Worm (Caenorhabditis elegans) whole organism, L4 larva: ENCODE measurements around the gene C35A11.3.

Source experiments
- F10B5.3 ChIP-seq: sonication (generic microtip); optimal IDR thresholded peaks from 2 replicates; lab custom pipeline; 2016; ENCODE audit warnings: mild to moderate bottlenecking, missing genetic modification characterization, missing compliant biosample characterization
- F26F4.8 ChIP-seq: fragments of 200-800 bp; sonication (Bioruptor generic); conservative IDR thresholded peaks from 2 replicates; pipeline ENCODE4 v1.3.6; 2022; ENCODE audit warnings: missing genetic modification characterization, missing compliant biosample characterization
- F37D6.2 ChIP-seq: sonication (generic microtip); optimal IDR thresholded peaks from 2 replicates; lab custom pipeline; 2016; ENCODE audit warnings: mild to moderate bottlenecking, missing genetic modification characterization, missing compliant biosample characterization
- R02D3.7 ChIP-seq: fragments of 150-350 bp; sonication (generic microtip); optimal IDR thresholded peaks from 3 replicates; lab custom pipeline; 2014; ENCODE audit warnings: missing biosample characterization, missing genetic modification characterization
- T20F7.1 ChIP-seq: fragments of 200-800 bp; sonication (Bioruptor generic); optimal IDR thresholded peaks from 2 replicates; lab custom pipeline; 2018; ENCODE audit warnings: mild to moderate bottlenecking, missing genetic modification characterization, missing compliant biosample characterization
- Y48G9A.11 ChIP-seq: fragments of 200-800 bp; sonication (Bioruptor generic); IDR thresholded peaks from 2 replicates; pipeline ENCODE4 v1.3.6; 2022; ENCODE audit warnings: missing genetic modification reagents, missing genetic modification characterization, missing compliant biosample characterization
- Y75B8A.6 ChIP-seq: fragments of 200-800 bp; sonication (Bioruptor generic); IDR thresholded peaks from 2 replicates; pipeline ENCODE4 v1.3.6; 2022; ENCODE audit warnings: missing genetic modification reagents, missing genetic modification characterization, missing compliant biosample characterization
- arid-1 ChIP-seq: fragments of 200-800 bp; sonication (Bioruptor generic); conservative IDR thresholded peaks from 2 replicates; pipeline ENCODE4 v1.3.6; 2022; ENCODE audit warnings: missing genetic modification reagents, missing genetic modification characterization, missing compliant biosample characterization
- ceh-62 ChIP-seq: sonication (generic microtip); optimal IDR thresholded peaks from 2 replicates; lab custom pipeline; 2017; ENCODE audit warnings: missing biosample characterization, missing genetic modification characterization
- ctbp-1 ChIP-seq: fragments of 200-800 bp; sonication (Bioruptor generic); IDR thresholded peaks from 2 replicates; pipeline ENCODE4 v1.3.6; 2022; ENCODE audit warnings: missing genetic modification reagents, missing genetic modification characterization, missing compliant biosample characterization
- daf-12 ChIP-seq: fragments of 150-350 bp; optimal IDR thresholded peaks from 2 replicates; lab custom pipeline; 2014; ENCODE audit warnings: missing biosample characterization, missing genetic modification reagents, missing genetic modification characterization
- daf-19 ChIP-seq: fragments of 200-800 bp; sonication (Bioruptor generic); conservative IDR thresholded peaks from 2 replicates; pipeline ENCODE4 v1.3.6; 2022; ENCODE audit warnings: missing genetic modification characterization, missing compliant biosample characterization
- daf-8 ChIP-seq: fragments of 200-800 bp; sonication (Bioruptor generic); IDR thresholded peaks from 2 replicates; pipeline ENCODE4 v1.3.6; 2022; ENCODE audit warnings: missing genetic modification characterization, missing compliant biosample characterization
- dmd-8 ChIP-seq: fragments of 200-800 bp; sonication (Bioruptor generic); IDR thresholded peaks from 2 replicates; pipeline ENCODE4 v1.3.6; 2022; ENCODE audit warnings: missing genetic modification characterization, missing compliant biosample characterization
- dmd-9 ChIP-seq: fragments of 200-800 bp; sonication (Bioruptor generic); IDR thresholded peaks from 2 replicates; pipeline ENCODE4 v1.3.6; 2022; ENCODE audit warnings: missing genetic modification reagents, missing genetic modification characterization, missing compliant biosample characterization
- dpl-1 ChIP-seq: fragments of 150-350 bp; optimal IDR thresholded peaks from 2 replicates; lab custom pipeline; 2014; ENCODE audit warnings: missing biosample characterization, missing genetic modification reagents, missing genetic modification characterization
- duxl-1 ChIP-seq: sonication (generic microtip); optimal IDR thresholded peaks from 2 replicates; lab custom pipeline; 2016; ENCODE audit warnings: mild to moderate bottlenecking, missing genetic modification characterization, moderate library complexity, missing compliant biosample characterization; ENCODE audit not compliant: poor library complexity
- dve-1 ChIP-seq: sonication (generic microtip); optimal IDR thresholded peaks from 2 replicates; lab custom pipeline; 2017; ENCODE audit warnings: antibody characterized with exemption, mild to moderate bottlenecking, missing genetic modification characterization, missing compliant biosample characterization; ENCODE audit not compliant: insufficient read depth
- egl-43 ChIP-seq: fragments of 200-800 bp; sonication (Bioruptor generic); IDR thresholded peaks from 2 replicates; pipeline ENCODE4 v1.3.6; 2022; ENCODE audit warnings: missing genetic modification reagents, missing genetic modification characterization, missing compliant biosample characterization
- hlh-11 ChIP-seq: fragments of 200-800 bp; sonication (Bioruptor generic); optimal IDR thresholded peaks from 2 replicates; lab custom pipeline; 2018; ENCODE audit warnings: mild to moderate bottlenecking, missing genetic modification characterization, missing compliant biosample characterization
- hlh-30 ChIP-seq: sonication (generic microtip); optimal IDR thresholded peaks from 2 replicates; lab custom pipeline; 2017; ENCODE audit warnings: antibody characterized with exemption, mild to moderate bottlenecking, missing genetic modification characterization, missing compliant biosample characterization; ENCODE audit not compliant: insufficient read depth
- hmg-1.1 ChIP-seq: fragments of 200-800 bp; sonication (Bioruptor generic); IDR thresholded peaks from 2 replicates; pipeline ENCODE4 v1.3.6; 2022; ENCODE audit warnings: missing genetic modification reagents, missing genetic modification characterization, missing compliant biosample characterization
- jun-1 ChIP-seq: fragments of 150-350 bp; optimal IDR thresholded peaks from 2 replicates; lab custom pipeline; 2014; ENCODE audit warnings: missing biosample characterization, missing genetic modification reagents, missing genetic modification characterization
- lim-7 ChIP-seq: fragments of 200-800 bp; sonication (Bioruptor generic); IDR thresholded peaks from 2 replicates; pipeline ENCODE4 v1.3.6; 2022; ENCODE audit warnings: missing genetic modification characterization, missing compliant biosample characterization
- lin-1 ChIP-seq: fragments of 200-800 bp; sonication (Bioruptor generic); IDR thresholded peaks from 2 replicates; pipeline ENCODE4 v1.3.6; 2022; ENCODE audit warnings: missing genetic modification reagents, missing genetic modification characterization, missing compliant biosample characterization
- lin-29 ChIP-seq: fragments of 200-800 bp; sonication (Bioruptor generic); IDR thresholded peaks from 2 replicates; pipeline ENCODE4 v1.3.6; 2022; ENCODE audit warnings: missing genetic modification reagents, missing genetic modification characterization, missing compliant biosample characterization
- lir-3 ChIP-seq: sonication (generic microtip); optimal IDR thresholded peaks from 2 replicates; lab custom pipeline; 2016; ENCODE audit warnings: mild to moderate bottlenecking, missing genetic modification characterization, missing compliant biosample characterization
- madf-9 ChIP-seq: fragments of 200-800 bp; sonication (Bioruptor generic); conservative IDR thresholded peaks from 2 replicates; pipeline ENCODE4 v1.3.6; 2022; ENCODE audit warnings: missing genetic modification reagents, missing genetic modification characterization, missing compliant biosample characterization
- mdl-1 ChIP-seq, 2 experiments: fragments of 150-350 bp in 1 of 2; sonication (generic microtip) in 1 of 2; optimal IDR thresholded peaks; 2 replicates each; lab custom pipeline; 2014 to 2017; ENCODE audit warnings: missing biosample characterization in 2 of 2, missing genetic modification characterization in 2 of 2
- mdt-29 ChIP-seq: fragments of 200-800 bp; sonication (Bioruptor generic); IDR thresholded peaks from 2 replicates; pipeline ENCODE4 v1.3.6; 2022; ENCODE audit warnings: missing genetic modification reagents, missing genetic modification characterization, missing compliant biosample characterization
- mep-1 ChIP-seq: fragments of 150-350 bp; sonication (generic microtip); optimal IDR thresholded peaks from 3 replicates; lab custom pipeline; 2014; ENCODE audit warnings: missing biosample characterization, missing genetic modification characterization
- mes-2 ChIP-seq: sonication (generic microtip); optimal IDR thresholded peaks from 2 replicates; lab custom pipeline; 2016; ENCODE audit warnings: missing genotype, mild to moderate bottlenecking, missing genetic modification characterization, missing compliant biosample characterization; ENCODE audit not compliant: poor library complexity, severe bottlenecking
- mxl-2 ChIP-seq: fragments of 200-800 bp; sonication (Bioruptor generic); conservative IDR thresholded peaks from 2 replicates; pipeline ENCODE4 v1.3.6; 2022; ENCODE audit warnings: missing genetic modification reagents, missing genetic modification characterization, missing compliant biosample characterization
- nhr-111 ChIP-seq: fragments of 200-800 bp; sonication (Bioruptor generic); optimal IDR thresholded peaks from 2 replicates; lab custom pipeline; 2018; ENCODE audit warnings: mild to moderate bottlenecking, missing genetic modification characterization, missing compliant biosample characterization
- nhr-48 ChIP-seq: sonication (generic microtip); optimal IDR thresholded peaks from 2 replicates; lab custom pipeline; 2016; ENCODE audit warnings: mild to moderate bottlenecking, missing genetic modification characterization, missing compliant biosample characterization
- nhr-76 ChIP-seq: fragments of 150-350 bp; optimal IDR thresholded peaks from 2 replicates; lab custom pipeline; 2014; ENCODE audit warnings: missing biosample characterization, missing genetic modification characterization
- pha-4 ChIP-seq, 2 experiments: fragments of 150-350 bp in 1 of 2; fragments of 200-800 bp in 1 of 2; sonication (Bioruptor generic) in 1 of 2; IDR thresholded peaks in 1 of 2; optimal IDR thresholded peaks in 1 of 2; 2 replicates each; pipeline versions ENCODE4 v1.3.6 to Lab custom; 2014 to 2022; ENCODE audit warnings: missing genetic modification characterization in 2 of 2, missing genetic modification reagents in 2 of 2, missing biosample characterization in 1 of 2, missing compliant biosample characterization in 1 of 2
- saeg-2 ChIP-seq: fragments of 200-800 bp; sonication (Bioruptor generic); IDR thresholded peaks from 2 replicates; pipeline ENCODE4 v1.3.6; 2022; ENCODE audit warnings: missing genetic modification reagents, missing genetic modification characterization, missing compliant biosample characterization
- skn-1 ChIP-seq: fragments of 150-350 bp; optimal IDR thresholded peaks from 2 replicates; lab custom pipeline; 2014; ENCODE audit warnings: missing biosample characterization, missing genetic modification characterization
- snpc-4 ChIP-seq: fragments of 150-350 bp; optimal IDR thresholded peaks from 2 replicates; lab custom pipeline; 2014; ENCODE audit warnings: missing biosample characterization, missing genetic modification characterization
- spr-3 ChIP-seq: fragments of 200-800 bp; sonication (Bioruptor generic); optimal IDR thresholded peaks from 2 replicates; lab custom pipeline; 2018; ENCODE audit warnings: mild to moderate bottlenecking, missing genetic modification characterization, missing compliant biosample characterization
- tra-1 ChIP-seq: fragments of 200-800 bp; sonication (Bioruptor generic); IDR thresholded peaks from 2 replicates; pipeline ENCODE4 v1.3.6; 2022; ENCODE audit warnings: missing genetic modification reagents, missing genetic modification characterization, missing compliant biosample characterization
- unc-130 ChIP-seq: sonication (generic microtip); optimal IDR thresholded peaks from 2 replicates; lab custom pipeline; 2016; ENCODE audit warnings: missing genetic modification reagents, missing genetic modification characterization, missing compliant biosample characterization
- vab-7 ChIP-seq: fragments of 200-800 bp; sonication (Bioruptor generic); IDR thresholded peaks from 2 replicates; pipeline ENCODE4 v1.3.6; 2022; ENCODE audit warnings: missing genetic modification reagents, missing genetic modification characterization, missing compliant biosample characterization
- zag-1 ChIP-seq: fragments of 150-350 bp; optimal IDR thresholded peaks from 2 replicates; lab custom pipeline; 2014; ENCODE audit warnings: missing biosample characterization, missing genetic modification characterization
- zfp-3 ChIP-seq: fragments of 200-800 bp; sonication (Bioruptor generic); conservative IDR thresholded peaks from 2 replicates; pipeline ENCODE4 v1.3.6; 2022; ENCODE audit warnings: missing genetic modification reagents, missing genetic modification characterization, missing compliant biosample characterization
- zip-2 ChIP-seq: fragments of 150-350 bp; optimal IDR thresholded peaks from 2 replicates; lab custom pipeline; 2014; ENCODE audit warnings: missing biosample characterization, missing genetic modification characterization
- ztf-11 ChIP-seq: fragments of 150-350 bp; optimal IDR thresholded peaks from 2 replicates; lab custom pipeline; 2014; ENCODE audit warnings: missing biosample characterization, missing genetic modification characterization
- ztf-7 ChIP-seq: fragments of 150-350 bp; optimal IDR thresholded peaks from 2 replicates; lab custom pipeline; 2014; ENCODE audit warnings: missing biosample characterization, missing genetic modification characterization

C35A11.3 gene

DNA sequence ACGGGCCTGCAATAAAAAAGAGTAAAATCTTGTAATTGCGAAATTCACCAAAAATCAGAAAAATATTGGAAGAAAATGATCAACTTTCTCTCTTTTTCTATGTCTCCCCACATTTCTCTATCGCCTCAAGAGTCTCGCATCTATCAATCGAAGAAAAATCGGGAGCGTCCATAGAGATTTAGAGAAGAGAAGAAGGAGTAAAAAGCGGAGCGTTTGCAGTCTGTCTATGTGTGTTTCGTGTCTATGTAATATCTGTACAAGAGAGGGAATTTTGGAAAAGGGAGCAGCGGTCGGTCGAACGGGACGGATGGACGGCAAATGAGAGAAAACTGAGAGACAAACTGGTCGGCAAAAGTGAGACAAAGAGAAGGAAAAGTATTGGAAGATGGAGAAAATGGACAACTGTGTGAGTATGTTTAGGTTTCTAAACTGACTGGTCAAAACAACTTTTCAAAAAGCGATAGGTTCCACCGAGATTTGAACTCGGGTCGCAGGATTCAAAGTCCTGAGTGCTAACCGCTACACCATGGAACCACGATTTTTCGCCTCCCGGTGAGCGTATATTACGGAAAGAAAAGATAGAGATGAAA is 42.4 kb upstream of the C35A11.3 start (continued):
- TF ChIP-seq R02D3.7 (tag; lab: Kevin White, UChicago) (no peak), skn-1 (tag; lab: Kevin White, UChicago) (no peak), dve-1 (peak; percentile 55), Y48G9A.11 (GFP tag; lab: Robert Waterston, UW) (no peak), T20F7.1 (GFP tag; lab: Kevin White, UChicago) (no peak), dmd-8 (GFP tag; lab: Robert Waterston, UW) (peak; percentile 65; the same call in 1 of the 2 replicates), lim-7 (GFP tag; lab: Robert Waterston, UW) (peak; percentile 59; the same call in 1 of the 2 replicates), ztf-11 (no peak), ceh-62 (no peak), ztf-7 (tag; lab: Kevin White, UChicago) (no peak), mxl-2 (GFP tag; lab: Robert Waterston, UW) (no peak), daf-19 (GFP tag; lab: Robert Waterston, UW) (no peak), hlh-11 (tag; lab: Kevin White, UChicago) (peak; percentile 85), madf-9 (no peak), spr-3 (GFP tag; lab: Kevin White, UChicago) (peak; percentile 41), lir-3 (tag; lab: Kevin White, UChicago) (no peak), lin-1 (GFP tag; lab: Robert Waterston, UW) (no peak), zag-1 (tag; lab: Kevin White, UChicago) (no peak), F26F4.8 (GFP tag; lab: Robert Waterston, UW) (no peak), saeg-2 (no peak), Y75B8A.6 (GFP tag; lab: Robert Waterston, UW) (no peak), tra-1 (GFP tag; lab: Robert Waterston, UW) (0 out of 2 replicates have a peak, but pooled peaks have one; percentile 25), nhr-48 (tag; lab: Kevin White, UChicago) (peak; percentile 72), mes-2 (tag; lab: Kevin White, UChicago) (peak; percentile 35), lin-29 (no peak), F10B5.3 (tag; lab: Kevin White, UChicago) (no peak), zip-2 (no peak), vab-7 (GFP tag; lab: Robert Waterston, UW) (0 out of 2 replicates have a peak, but pooled peaks have one; percentile 37), hlh-30 (no peak), zfp-3 (no peak), dmd-9 (GFP tag; lab: Robert Waterston, UW) (0 out of 2 replicates have a peak, but pooled peaks have one; percentile 29), snpc-4 (no peak), jun-1 (tag; lab: Kevin White, UChicago) (no peak), nhr-111 (no peak), pha-4 (GFP tag; IDR thresholded peaks at IDR 0.05; lab: Robert Waterston, UW) (no peak; the same call in 1 of the 2 replicates), pha-4 (tag; optimal IDR thresholded peaks at IDR 0.05; lab: Kevin White, UChicago) (peak; percentile 13), mep-1 (peak; percentile 54), mdt-29 (GFP tag; lab: Robert Waterston, UW) (no peak), daf-12 (tag; lab: Kevin White, UChicago) (no peak), arid-1 (GFP tag; lab: Robert Waterston, UW) (no peak), F37D6.2 (tag; lab: Kevin White, UChicago) (no peak), duxl-1 (tag; lab: Kevin White, UChicago) (peak; percentile 29), ctbp-1 (no peak), mdl-1 (tag; optimal IDR thresholded peaks at IDR 0.05; lab: Kevin White, UChicago) (peak in 1 of 2 experiments; percentile 29), hmg-1.1 (peak; percentile 44; the same call in 1 of the 2 replicates), egl-43 (GFP tag; lab: Robert Waterston, UW) (peak; percentile 58; the same call in 1 of the 2 replicates), dpl-1 (GFP tag; lab: Kevin White, UChicago) (no peak), daf-8 (GFP tag; lab: Robert Waterston, UW) (no peak), nhr-76 (tag; lab: Kevin White, UChicago) (no peak), unc-130 (GFP tag; lab: Kevin White, UChicago) (no peak)
